Fruit fly (Drosophila melanogaster) whole organism, embryonic: ENCODE data around the gene CG34106.
A peak's percentile ranks its signal among the peaks of the same experiment; 100 is the strongest.

Experiments
- Abd-B ChIP-seq: fragments of 200-800 bp; sonication (Bioruptor generic); optimal IDR thresholded peaks from 2 replicates; lab custom pipeline; 2018; ENCODE audit warnings: missing biosample characterization, mild to moderate bottlenecking, missing genetic modification characterization, moderate library complexity
- B-H2 ChIP-seq: fragments of 200-800 bp; sonication (Bioruptor generic); optimal IDR thresholded peaks from 2 replicates; lab custom pipeline; 2018; ENCODE audit warnings: missing biosample characterization, mild to moderate bottlenecking, missing genetic modification characterization
- CG10462 ChIP-seq: fragments of 200-800 bp; sonication (Bioruptor generic); optimal IDR thresholded peaks from 2 replicates; lab custom pipeline; 2016; ENCODE audit warnings: missing biosample characterization, missing genetic modification characterization
- CG11456 ChIP-seq: fragments of 200-800 bp; sonication (Bioruptor generic); IDR thresholded peaks from 3 replicates; pipeline ENCODE4 v1.3.6; 2022; ENCODE audit warnings: missing biosample characterization, missing genetic modification characterization
- CG11504 ChIP-seq: fragments of 200-800 bp; sonication (Bioruptor generic); optimal IDR thresholded peaks from 3 replicates; lab custom pipeline; 2019; ENCODE audit warnings: missing biosample characterization, mild to moderate bottlenecking, missing genetic modification characterization, moderate library complexity
- CG13123 ChIP-seq: fragments of 200-800 bp; sonication (Bioruptor generic); optimal IDR thresholded peaks from 2 replicates; lab custom pipeline; 2016; ENCODE audit warnings: missing biosample characterization, missing genetic modification characterization
- CG13624 ChIP-seq: fragments of 200-800 bp; sonication (Bioruptor generic); optimal IDR thresholded peaks from 2 replicates; lab custom pipeline; 2016; ENCODE audit warnings: missing biosample characterization, missing genetic modification characterization
- CG13775 ChIP-seq: fragments of 200-800 bp; sonication (Bioruptor generic); optimal IDR thresholded peaks from 3 replicates; lab custom pipeline; 2017; ENCODE audit warnings: missing biosample characterization, mild to moderate bottlenecking, missing genetic modification characterization
- CG14965 ChIP-seq: fragments of 200-800 bp; sonication (Bioruptor generic); optimal IDR thresholded peaks from 2 replicates; lab custom pipeline; 2016; ENCODE audit warnings: missing biosample characterization, missing genetic modification characterization, borderline replicate concordance
- CG15514 ChIP-seq: fragments of 200-800 bp; sonication (Bioruptor generic); optimal IDR thresholded peaks from 3 replicates; lab custom pipeline; 2017; ENCODE audit warnings: missing biosample characterization, missing genetic modification characterization, mild to moderate bottlenecking, moderate library complexity, missing genetic modification reagents
- CG17186 ChIP-seq: fragments of 200-800 bp; sonication (Bioruptor generic); optimal IDR thresholded peaks from 3 replicates; lab custom pipeline; 2017; ENCODE audit warnings: missing biosample characterization, missing genetic modification reagents, missing genetic modification characterization
- CG17829 ChIP-seq: fragments of 200-800 bp; optimal IDR thresholded peaks from 2 replicates; lab custom pipeline; 2019; ENCODE audit warnings: missing biosample characterization, mild to moderate bottlenecking, missing genetic modification characterization, moderate library complexity
- CG30403 ChIP-seq: fragments of 200-800 bp; sonication (Bioruptor generic); optimal IDR thresholded peaks from 3 replicates; lab custom pipeline; 2016; ENCODE audit warnings: missing biosample characterization, missing genetic modification characterization
- CG30431 ChIP-seq: fragments of 200-800 bp; sonication (Bioruptor generic); optimal IDR thresholded peaks from 2 replicates; lab custom pipeline; 2017; ENCODE audit warnings: missing biosample characterization, missing genetic modification characterization
- CG31441 ChIP-seq: fragments of 200-800 bp; sonication (Bioruptor generic); IDR thresholded peaks from 2 replicates; pipeline ENCODE4 v1.3.6; 2022; ENCODE audit warnings: missing biosample characterization, missing genetic modification characterization
- CG4328 ChIP-seq: fragments of 200-800 bp; sonication (Bioruptor generic); optimal IDR thresholded peaks from 3 replicates; lab custom pipeline; 2017; ENCODE audit warnings: missing biosample characterization, missing genetic modification reagents, missing genetic modification characterization
- CG6254 ChIP-seq: fragments of 200-800 bp; sonication (Bioruptor generic); optimal IDR thresholded peaks from 3 replicates; lab custom pipeline; 2017; ENCODE audit warnings: mild to moderate bottlenecking, missing biosample characterization, missing genetic modification reagents, missing genetic modification characterization
- CG6654 ChIP-seq: fragments of 200-800 bp; sonication (Bioruptor generic); optimal IDR thresholded peaks from 2 replicates; lab custom pipeline; 2017; ENCODE audit warnings: missing biosample characterization, mild to moderate bottlenecking, missing genetic modification characterization
- CG6683 ChIP-seq: fragments of 200-800 bp; sonication (Bioruptor generic); optimal IDR thresholded peaks from 2 replicates; lab custom pipeline; 2017; ENCODE audit warnings: missing biosample characterization, mild to moderate bottlenecking, missing genetic modification characterization, missing genetic modification reagents
- CG6689 ChIP-seq: fragments of 200-800 bp; sonication (Bioruptor generic); IDR thresholded peaks from 2 replicates; pipeline ENCODE4 v1.3.6; 2022; ENCODE audit warnings: missing biosample characterization, missing genetic modification characterization
- CG7556 ChIP-seq: fragments of 200-800 bp; sonication (Bioruptor generic); optimal IDR thresholded peaks from 2 replicates; lab custom pipeline; 2017; ENCODE audit warnings: missing biosample characterization, mild to moderate bottlenecking, missing genetic modification characterization
- CG7786 ChIP-seq: fragments of 200-800 bp; sonication (Bioruptor generic); optimal IDR thresholded peaks from 2 replicates; lab custom pipeline; 2016; ENCODE audit warnings: missing biosample characterization, missing genetic modification characterization
- CG8359 ChIP-seq: fragments of 200-800 bp; sonication (Bioruptor generic); optimal IDR thresholded peaks from 2 replicates; lab custom pipeline; 2017; ENCODE audit warnings: missing biosample characterization, mild to moderate bottlenecking, missing genetic modification characterization, borderline replicate concordance
- Chrac-16 ChIP-seq: fragments of 200-800 bp; sonication (Bioruptor generic); optimal IDR thresholded peaks from 3 replicates; lab custom pipeline; 2016; ENCODE audit warnings: missing biosample characterization, missing genetic modification characterization
- CrebB ChIP-seq: fragments of 200-800 bp; sonication (Bioruptor generic); optimal IDR thresholded peaks from 3 replicates; lab custom pipeline; 2018; ENCODE audit warnings: missing biosample characterization, mild to moderate bottlenecking, missing genetic modification characterization
- Dek ChIP-seq: fragments of 200-800 bp; sonication (Bioruptor generic); optimal IDR thresholded peaks from 3 replicates; lab custom pipeline; 2019; ENCODE audit warnings: missing biosample characterization, mild to moderate bottlenecking, missing genetic modification characterization, moderate library complexity
- Ets65A ChIP-seq: fragments of 200-800 bp; sonication (Bioruptor generic); peaks from one replicate; lab custom pipeline; 2016; ENCODE audit warnings: missing biosample characterization, missing genetic modification characterization
- Gsc ChIP-seq: fragments of 200-800 bp; sonication (Bioruptor generic); IDR thresholded peaks from 2 replicates; pipeline ENCODE4 v1.3.6; 2022; ENCODE audit warnings: missing biosample characterization, missing genetic modification characterization
- Lim3 ChIP-seq: fragments of 200-800 bp; sonication (Bioruptor generic); IDR thresholded peaks from 2 replicates; pipeline ENCODE4 v1.3.6; 2022; ENCODE audit warnings: missing biosample characterization, missing genetic modification characterization
- MESR4 ChIP-seq: fragments of 200-800 bp; sonication (Bioruptor generic); optimal IDR thresholded peaks from 2 replicates; lab custom pipeline; 2018; ENCODE audit warnings: missing biosample characterization, mild to moderate bottlenecking, missing genetic modification characterization, moderate library complexity
- Max ChIP-seq: fragments of 200-800 bp; sonication (Bioruptor generic); optimal IDR thresholded peaks from 2 replicates; lab custom pipeline; 2016; ENCODE audit warnings: missing biosample characterization, mild to moderate bottlenecking, missing genetic modification characterization
- Myb ChIP-seq: fragments of 200-800 bp; sonication (Bioruptor generic); optimal IDR thresholded peaks from 2 replicates; lab custom pipeline; 2016; ENCODE audit warnings: missing biosample characterization, missing genetic modification characterization
- Rx ChIP-seq: fragments of 200-800 bp; sonication (Bioruptor generic); IDR thresholded peaks from 2 replicates; pipeline ENCODE4 v1.3.6; 2022; ENCODE audit warnings: missing biosample characterization, missing genetic modification characterization
- Sox100B ChIP-seq: fragments of 200-800 bp; sonication (Bioruptor generic); optimal IDR thresholded peaks from 3 replicates; lab custom pipeline; 2018; ENCODE audit warnings: missing biosample characterization, mild to moderate bottlenecking, missing genetic modification characterization
- Trl ChIP-seq, 3 experiments: fragments of >200 bp in 2 of 3; fragments of 200-800 bp in 1 of 3; sonication (Bioruptor generic) in 1 of 3; optimal IDR thresholded peaks; 2 replicates in 1 of 3; 3 replicates in 2 of 3; lab custom pipeline; 2016 to 2017; ENCODE audit warnings: missing biosample characterization in 1 of 3, missing genetic modification characterization in 1 of 3
- Xrp1 ChIP-seq: fragments of 200-800 bp; sonication (Bioruptor generic); IDR thresholded peaks from 2 replicates; pipeline ENCODE4 v1.3.6; 2022; ENCODE audit warnings: missing biosample characterization, missing genetic modification characterization
- ac ChIP-seq: fragments of 200-800 bp; sonication (Bioruptor generic); optimal IDR thresholded peaks from 3 replicates; lab custom pipeline; 2017; ENCODE audit warnings: missing biosample characterization, mild to moderate bottlenecking, missing genetic modification characterization
- caup ChIP-seq: fragments of 200-800 bp; sonication (Bioruptor generic); optimal IDR thresholded peaks from 3 replicates; lab custom pipeline; 2017; ENCODE audit warnings: missing biosample characterization, mild to moderate bottlenecking, missing genetic modification characterization, moderate library complexity; ENCODE audit not compliant: severe bottlenecking
- fd96Cb ChIP-seq: fragments of 200-800 bp; sonication (Bioruptor generic); optimal IDR thresholded peaks from 2 replicates; lab custom pipeline; 2018; ENCODE audit warnings: missing biosample characterization, mild to moderate bottlenecking, missing genetic modification characterization, moderate library complexity
- gem ChIP-seq: fragments of 200-800 bp; sonication (Bioruptor generic); optimal IDR thresholded peaks from 2 replicates; lab custom pipeline; 2019; ENCODE audit warnings: missing biosample characterization, mild to moderate bottlenecking, missing genetic modification characterization, moderate library complexity
- gfzf ChIP-seq: fragments of 200-800 bp; sonication (Bioruptor generic); optimal IDR thresholded peaks from 2 replicates; lab custom pipeline; 2016; ENCODE audit warnings: missing biosample characterization, mild to moderate bottlenecking, missing genetic modification characterization, moderate library complexity
- lab ChIP-seq: fragments of 200-800 bp; sonication (Bioruptor generic); optimal IDR thresholded peaks from 3 replicates; lab custom pipeline; 2017; ENCODE audit warnings: missing biosample characterization, missing genetic modification characterization, mild to moderate bottlenecking, moderate library complexity, missing genetic modification reagents
- mld ChIP-seq: fragments of 200-800 bp; sonication (Bioruptor generic); IDR thresholded peaks from 3 replicates; pipeline ENCODE4 v1.3.6; 2022; ENCODE audit warnings: missing biosample characterization, missing genetic modification characterization; ENCODE audit not compliant: partially characterized antibody
- sd ChIP-seq: fragments of 200-800 bp; sonication (Bioruptor generic); optimal IDR thresholded peaks from 3 replicates; lab custom pipeline; 2018; ENCODE audit warnings: missing biosample characterization, mild to moderate bottlenecking, missing genetic modification characterization, moderate library complexity
- sens-2 ChIP-seq: fragments of 200-800 bp; sonication (Bioruptor generic); IDR thresholded peaks from 2 replicates; pipeline ENCODE4 v1.3.6; 2022; ENCODE audit warnings: missing biosample characterization, missing genetic modification characterization
- tin ChIP-seq: fragments of 200-800 bp; sonication (Bioruptor generic); optimal IDR thresholded peaks from 3 replicates; lab custom pipeline; 2016; ENCODE audit warnings: missing biosample characterization, missing genetic modification characterization
- ttk ChIP-seq: fragments of 200-800 bp; sonication (Bioruptor generic); IDR thresholded peaks from 2 replicates; pipeline ENCODE4 v2.1.2; 2022; ENCODE audit warnings: missing biosample characterization, missing genetic modification characterization
- vnd ChIP-seq: fragments of 200-800 bp; sonication (Bioruptor generic); IDR thresholded peaks from 3 replicates; pipeline ENCODE4 v1.3.6; 2022; ENCODE audit warnings: missing biosample characterization, missing genetic modification characterization; ENCODE audit not compliant: partially characterized antibody
- zen2 ChIP-seq: fragments of 200-800 bp; sonication (Bioruptor generic); IDR thresholded peaks from 3 replicates; pipeline ENCODE4 v1.3.6; 2022; ENCODE audit warnings: missing biosample characterization, missing genetic modification characterization; ENCODE audit not compliant: partially characterized antibody
- zf30C ChIP-seq: fragments of 200-800 bp; sonication (Bioruptor generic); optimal IDR thresholded peaks from 3 replicates; lab custom pipeline; 2018; ENCODE audit warnings: missing biosample characterization, mild to moderate bottlenecking, missing genetic modification characterization

Gene CG34106

DNA sequence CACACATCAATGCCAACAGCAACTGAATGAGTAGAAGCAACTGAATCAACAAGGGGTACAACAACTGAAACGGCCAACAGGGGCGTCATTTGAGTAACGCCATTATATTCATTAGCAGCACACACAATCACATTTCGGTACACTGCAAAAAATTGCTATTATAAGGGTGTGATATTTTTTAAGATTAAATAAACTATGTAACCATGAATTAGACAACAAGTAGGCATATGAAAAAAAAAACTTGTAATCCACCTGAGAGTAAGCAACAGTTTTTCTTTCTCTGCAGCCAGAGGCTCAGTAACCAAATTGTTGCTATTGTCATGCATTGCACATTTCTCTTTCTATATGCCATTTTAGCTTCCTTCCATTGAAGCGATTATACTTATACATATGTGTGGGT is 73.0 kb downstream of the CG34106 start (continued):
- TF ChIP-seq CG8359 (GFP tag; lab: Kevin White, UChicago), result no peak
- no peak for TF ChIP-seq CG14965 (GFP tag; lab: Kevin White, UChicago)
- no peak for TF ChIP-seq CrebB (tag; lab: Kevin White, UChicago)
- no peak for TF ChIP-seq Myb
- peak; percentile 47 for TF ChIP-seq CG11504 (tag; lab: Kevin White, UChicago)
- TF ChIP-seq Gsc (GFP tag; lab: Robert Waterston, UW), result no peak
- TF ChIP-seq CG11456 (GFP tag; lab: Robert Waterston, UW), result no peak
- TF ChIP-seq CG13123 (GFP tag; lab: Kevin White, UChicago), result no peak
- no peak for TF ChIP-seq ttk (GFP tag; lab: Robert Waterston, UW)
- no peak for TF ChIP-seq CG6683 (GFP tag; lab: Kevin White, UChicago)
- TF ChIP-seq caup (GFP tag; lab: Kevin White, UChicago), result no peak
- no peak for TF ChIP-seq B-H2 (GFP tag; lab: Kevin White, UChicago)
- TF ChIP-seq MESR4 (GFP tag; lab: Kevin White, UChicago), result no peak
- no peak for TF ChIP-seq zf30C
- TF ChIP-seq Max (GFP tag; lab: Kevin White, UChicago), result no peak
- peak; percentile 0 for TF ChIP-seq CG30403 (GFP tag; lab: Kevin White, UChicago)
- no peak for TF ChIP-seq fd96Cb (tag; lab: Kevin White, UChicago)
- no peak for TF ChIP-seq vnd (GFP tag; lab: Robert Waterston, UW)
- 0 out of 2 replicates have a peak, but pooled peaks have one; percentile 7 for TF ChIP-seq CG6689 (GFP tag; lab: Robert Waterston, UW)
- TF ChIP-seq CG6254 (GFP tag; lab: Kevin White, UChicago), result no peak
- TF ChIP-seq CG31441 (GFP tag; lab: Robert Waterston, UW), result 0 out of 2 replicates have a peak, but pooled peaks have one; percentile 23
- TF ChIP-seq CG10462 (GFP tag; lab: Kevin White, UChicago), result no peak
- no peak for TF ChIP-seq ac (GFP tag; lab: Kevin White, UChicago)
- peak; percentile 59 for TF ChIP-seq lab (GFP tag; lab: Kevin White, UChicago)
- no peak for TF ChIP-seq gfzf
- TF ChIP-seq CG17186 (GFP tag; lab: Kevin White, UChicago), result no peak
- TF ChIP-seq gem (tag; lab: Kevin White, UChicago), result peak; percentile 55
- TF ChIP-seq CG6654 (GFP tag; lab: Kevin White, UChicago), result no peak
- no peak for TF ChIP-seq Rx
- no peak for TF ChIP-seq Sox100B
- no peak for TF ChIP-seq CG30431 (GFP tag; lab: Kevin White, UChicago)
- peak; percentile 18 for TF ChIP-seq CG13775 (GFP tag; lab: Kevin White, UChicago)
- peak; percentile 22 for TF ChIP-seq Chrac-16
- TF ChIP-seq Trl (optimal IDR thresholded peaks at IDR 0.05; lab: Kevin White, UChicago), result no peak
- TF ChIP-seq Trl (GFP tag; optimal IDR thresholded peaks at IDR 0.05; lab: Kevin White, UChicago), result no peak
- no peak for TF ChIP-seq CG15514 (GFP tag; lab: Kevin White, UChicago)
- TF ChIP-seq CG17829 (tag; lab: Kevin White, UChicago), result no peak
- peak; percentile 50 for TF ChIP-seq CG13624 (GFP tag; lab: Kevin White, UChicago)
- peak; percentile 6 for TF ChIP-seq CG7786 (GFP tag; lab: Kevin White, UChicago)
- TF ChIP-seq sd (tag; lab: Kevin White, UChicago), result no peak
- no peak for TF ChIP-seq Ets65A (GFP tag; lab: Kevin White, UChicago)
- peak; percentile 44; the same call in 1 of the 2 replicates for TF ChIP-seq Xrp1
- TF ChIP-seq CG4328 (GFP tag; lab: Kevin White, UChicago), result no peak
- TF ChIP-seq tin (GFP tag; lab: Kevin White, UChicago), result no peak
- no peak for TF ChIP-seq sens-2
- TF ChIP-seq zen2, result no peak
- no peak for TF ChIP-seq Dek
- no peak for TF ChIP-seq Lim3 (GFP tag; lab: Robert Waterston, UW)
- no peak for TF ChIP-seq mld
- peak; percentile 13 for TF ChIP-seq CG7556
- TF ChIP-seq Abd-B (GFP tag; lab: Kevin White, UChicago), result peak; percentile 14
